Worm (Caenorhabditis elegans) whole organism, L4 larva: ENCODE results near the gene unc-24.

ENCODE experiments used
- D1046.2 ChIP-seq: fragments of 200-800 bp; sonication (Bioruptor generic); IDR thresholded peaks from 2 replicates; pipeline ENCODE4 v1.3.6; 2022; ENCODE audit warnings: missing genetic modification characterization, missing compliant biosample characterization
- F49E8.2 ChIP-seq: sonication (generic microtip); optimal IDR thresholded peaks from 2 replicates; lab custom pipeline; 2016; ENCODE audit warnings: missing compliant biosample characterization, mild to moderate bottlenecking, missing genetic modification characterization, borderline replicate concordance
- R02D3.7 ChIP-seq: fragments of 150-350 bp; sonication (generic microtip); optimal IDR thresholded peaks from 3 replicates; lab custom pipeline; 2014; ENCODE audit warnings: missing biosample characterization, missing genetic modification characterization
- T20F7.1 ChIP-seq: fragments of 200-800 bp; sonication (Bioruptor generic); optimal IDR thresholded peaks from 2 replicates; lab custom pipeline; 2018; ENCODE audit warnings: mild to moderate bottlenecking, missing genetic modification characterization, missing compliant biosample characterization
- aly-2 ChIP-seq: sonication (generic microtip); optimal IDR thresholded peaks from 2 replicates; lab custom pipeline; 2018; ENCODE audit warnings: missing biosample characterization, missing genetic modification characterization
- arid-1 ChIP-seq: fragments of 200-800 bp; sonication (Bioruptor generic); conservative IDR thresholded peaks from 2 replicates; pipeline ENCODE4 v1.3.6; 2022; ENCODE audit warnings: missing genetic modification reagents, missing genetic modification characterization, missing compliant biosample characterization
- ceh-20 ChIP-seq: fragments of 200-800 bp; sonication (Bioruptor generic); IDR thresholded peaks from 2 replicates; pipeline ENCODE4 v1.3.6; 2022; ENCODE audit warnings: missing genetic modification reagents, missing genetic modification characterization, missing compliant biosample characterization
- ces-1 ChIP-seq: fragments of 150-350 bp; sonication (generic microtip); optimal IDR thresholded peaks from 4 replicates; lab custom pipeline; 2014; ENCODE audit warnings: missing biosample characterization, missing genetic modification reagents, missing genetic modification characterization
- daf-8 ChIP-seq: fragments of 200-800 bp; sonication (Bioruptor generic); IDR thresholded peaks from 2 replicates; pipeline ENCODE4 v1.3.6; 2022; ENCODE audit warnings: missing genetic modification characterization, missing compliant biosample characterization
- dmd-6 ChIP-seq: fragments of 200-800 bp; sonication (Bioruptor generic); IDR thresholded peaks from 2 replicates; pipeline ENCODE4 v1.3.6; 2022; ENCODE audit warnings: missing genetic modification reagents, missing genetic modification characterization, missing compliant biosample characterization
- duxl-1 ChIP-seq: sonication (generic microtip); optimal IDR thresholded peaks from 2 replicates; lab custom pipeline; 2016; ENCODE audit warnings: mild to moderate bottlenecking, missing genetic modification characterization, moderate library complexity, missing compliant biosample characterization; ENCODE audit not compliant: poor library complexity
- egl-27 ChIP-seq: sonication (generic microtip); optimal IDR thresholded peaks from 3 replicates; lab custom pipeline; 2017; ENCODE audit warnings: missing biosample characterization, missing genetic modification reagents, missing genetic modification characterization
- fkh-10 ChIP-seq: fragments of 150-350 bp; optimal IDR thresholded peaks from 2 replicates; lab custom pipeline; 2014; ENCODE audit warnings: missing biosample characterization, missing genetic modification reagents, missing genetic modification characterization
- fos-1 ChIP-seq: fragments of 150-350 bp; optimal IDR thresholded peaks from 2 replicates; lab custom pipeline; 2014; ENCODE audit warnings: missing biosample characterization, missing genetic modification characterization
- hif-1 ChIP-seq, 2 experiments: sonication (generic microtip); optimal IDR thresholded peaks; 2 replicates each; lab custom pipeline; 2016 to 2017; ENCODE audit warnings: missing compliant biosample characterization in 2 of 2, missing genetic modification characterization in 2 of 2, missing genetic modification reagents in 2 of 2, missing genotype in 2 of 2, mild to moderate bottlenecking in 1 of 2
- hlh-30 ChIP-seq: sonication (generic microtip); optimal IDR thresholded peaks from 2 replicates; lab custom pipeline; 2017; ENCODE audit warnings: antibody characterized with exemption, mild to moderate bottlenecking, missing genetic modification characterization, missing compliant biosample characterization; ENCODE audit not compliant: insufficient read depth
- lim-7 ChIP-seq: fragments of 200-800 bp; sonication (Bioruptor generic); IDR thresholded peaks from 2 replicates; pipeline ENCODE4 v1.3.6; 2022; ENCODE audit warnings: missing genetic modification characterization, missing compliant biosample characterization
- lin-13 ChIP-seq: fragments of 150-350 bp; optimal IDR thresholded peaks from 2 replicates; lab custom pipeline; 2014; ENCODE audit warnings: missing biosample characterization, missing genetic modification reagents, missing genetic modification characterization
- lin-29 ChIP-seq: fragments of 200-800 bp; sonication (Bioruptor generic); IDR thresholded peaks from 2 replicates; pipeline ENCODE4 v1.3.6; 2022; ENCODE audit warnings: missing genetic modification reagents, missing genetic modification characterization, missing compliant biosample characterization
- lsy-2 ChIP-seq, 2 experiments: fragments of 150-350 bp in 1 of 2; sonication (generic microtip) in 1 of 2; optimal IDR thresholded peaks; 2 replicates each; lab custom pipeline; 2014 to 2017; ENCODE audit warnings: missing biosample characterization in 2 of 2, missing genetic modification characterization in 2 of 2
- madf-5 ChIP-seq, 2 experiments: fragments of 200-800 bp; sonication (Bioruptor generic); IDR thresholded peaks; 2 replicates each; pipeline ENCODE4 v1.3.6; 2022; ENCODE audit warnings: missing compliant biosample characterization in 2 of 2, missing genetic modification characterization in 2 of 2
- madf-9 ChIP-seq: fragments of 200-800 bp; sonication (Bioruptor generic); conservative IDR thresholded peaks from 2 replicates; pipeline ENCODE4 v1.3.6; 2022; ENCODE audit warnings: missing genetic modification reagents, missing genetic modification characterization, missing compliant biosample characterization
- mes-2 ChIP-seq: sonication (generic microtip); optimal IDR thresholded peaks from 2 replicates; lab custom pipeline; 2016; ENCODE audit warnings: missing genotype, mild to moderate bottlenecking, missing genetic modification characterization, missing compliant biosample characterization; ENCODE audit not compliant: poor library complexity, severe bottlenecking
- mxl-2 ChIP-seq: fragments of 200-800 bp; sonication (Bioruptor generic); conservative IDR thresholded peaks from 2 replicates; pipeline ENCODE4 v1.3.6; 2022; ENCODE audit warnings: missing genetic modification reagents, missing genetic modification characterization, missing compliant biosample characterization
- mxl-3 ChIP-seq: fragments of 200-800 bp; sonication (Bioruptor generic); optimal IDR thresholded peaks from 2 replicates; lab custom pipeline; 2018; ENCODE audit warnings: mild to moderate bottlenecking, missing genetic modification characterization, missing compliant biosample characterization
- nhr-11 ChIP-seq: fragments of 150-350 bp; optimal IDR thresholded peaks from 2 replicates; lab custom pipeline; 2014; ENCODE audit warnings: missing biosample characterization, missing genetic modification characterization
- nhr-237 ChIP-seq: sonication (generic microtip); optimal IDR thresholded peaks from 2 replicates; lab custom pipeline; 2017; ENCODE audit warnings: missing biosample characterization, missing genetic modification characterization
- nhr-28 ChIP-seq: fragments of 150-350 bp; optimal IDR thresholded peaks from 2 replicates; lab custom pipeline; 2014; ENCODE audit warnings: missing biosample characterization, missing genetic modification characterization
- nhr-6 ChIP-seq: fragments of 150-350 bp; optimal IDR thresholded peaks from 2 replicates; lab custom pipeline; 2014; ENCODE audit warnings: missing biosample characterization, missing genetic modification characterization
- set-16 ChIP-seq: fragments of 200-800 bp; sonication (Bioruptor generic); IDR thresholded peaks from 2 replicates; pipeline ENCODE4 v1.3.6; 2022; ENCODE audit warnings: missing genetic modification reagents, missing genetic modification characterization, missing compliant biosample characterization
- snpc-1.2 ChIP-seq: fragments of 200-800 bp; sonication (Bioruptor generic); IDR thresholded peaks from 2 replicates; pipeline ENCODE4 v1.3.6; 2022; ENCODE audit warnings: missing genetic modification reagents, missing genetic modification characterization, missing compliant biosample characterization
- unc-130 ChIP-seq: sonication (generic microtip); optimal IDR thresholded peaks from 2 replicates; lab custom pipeline; 2016; ENCODE audit warnings: missing genetic modification reagents, missing genetic modification characterization, missing compliant biosample characterization
- unc-62 ChIP-seq, 3 experiments: fragments of 150-350 bp in 1 of 3; sonication (generic microtip); optimal IDR thresholded peaks in 2 of 3; peaks in 1 of 3; 1 replicate in 1 of 3; 2 replicates in 2 of 3; lab custom pipeline; 2014 to 2017; ENCODE audit warnings: missing biosample characterization in 3 of 3, missing genetic modification characterization in 3 of 3, missing genetic modification reagents in 3 of 3, missing genotype in 1 of 3
- vab-7 ChIP-seq: fragments of 200-800 bp; sonication (Bioruptor generic); IDR thresholded peaks from 2 replicates; pipeline ENCODE4 v1.3.6; 2022; ENCODE audit warnings: missing genetic modification reagents, missing genetic modification characterization, missing compliant biosample characterization
- zfp-3 ChIP-seq: fragments of 200-800 bp; sonication (Bioruptor generic); conservative IDR thresholded peaks from 2 replicates; pipeline ENCODE4 v1.3.6; 2022; ENCODE audit warnings: missing genetic modification reagents, missing genetic modification characterization, missing compliant biosample characterization
- ztf-7 ChIP-seq: fragments of 150-350 bp; optimal IDR thresholded peaks from 2 replicates; lab custom pipeline; 2014; ENCODE audit warnings: missing biosample characterization, missing genetic modification characterization

unc-24 gene

ce11 chrIV:8015726-8016312 lies 36.1 kb downstream of the unc-24 start, which contains the start of gene C26B2.7 (continued):
- TF ChIP-seq hif-1 (tag; optimal IDR thresholded peaks at IDR 0.05; lab: Kevin White, UChicago), result peak in 1 of 2 experiments; percentile 73
- peak in 1 of 2 experiments; percentile 89; a peak in 2 of 4 replicates for TF ChIP-seq madf-5 (GFP tag; IDR thresholded peaks at IDR 0.05; lab: Robert Waterston, UW)
- TF ChIP-seq duxl-1 (tag; lab: Kevin White, UChicago), result peak; percentile 20
- peak; percentile 41 for TF ChIP-seq nhr-11
- TF ChIP-seq T20F7.1 (GFP tag; lab: Kevin White, UChicago), result peak; percentile 94
- peak; percentile 59 for TF ChIP-seq mxl-3 (GFP tag; lab: Kevin White, UChicago)
- TF ChIP-seq mes-2 (tag; lab: Kevin White, UChicago), result peak; percentile 96
- peak; percentile 39 for TF ChIP-seq lin-13
- peak; percentile 85 for TF ChIP-seq vab-7 (GFP tag; lab: Robert Waterston, UW)
- peak; percentile 76 for TF ChIP-seq D1046.2 (GFP tag; lab: Robert Waterston, UW)
- TF ChIP-seq snpc-1.2 (GFP tag; lab: Robert Waterston, UW), result peak; percentile 76
- TF ChIP-seq nhr-6 (tag; lab: Kevin White, UChicago), result peak; percentile 34
- TF ChIP-seq R02D3.7 (tag; lab: Kevin White, UChicago), result peak; percentile 49
- TF ChIP-seq zfp-3 (GFP tag; lab: Robert Waterston, UW), result peak; percentile 71; the same call in 1 of the 2 replicates
- TF ChIP-seq lim-7 (GFP tag; lab: Robert Waterston, UW), result peak; percentile 69; the same call in 1 of the 2 replicates
- peak; percentile 30; the same call in 1 of the 2 replicates for TF ChIP-seq set-16
- 0 out of 2 replicates have a peak, but pooled peaks have one; percentile 31 for TF ChIP-seq lin-29
- TF ChIP-seq arid-1 (GFP tag; lab: Robert Waterston, UW), result peak; percentile 66
- peak; percentile 71 for TF ChIP-seq dmd-6 (GFP tag; lab: Robert Waterston, UW)
- TF ChIP-seq fkh-10, result peak; percentile 11
- TF ChIP-seq hlh-30 (tag; lab: Kevin White, UChicago), result peak; percentile 34

ce11 chrIV:8016694-8017093 lies 37.0 kb downstream of the unc-24 start, which contains the start of gene elpc-4:
TSS of gene elpc-4 (plus strand) at chrIV:8016994.
- TF ChIP-seq mxl-2 (GFP tag; lab: Robert Waterston, UW), result no peak
- TF ChIP-seq egl-27 (tag; lab: Kevin White, UChicago), result no peak
- TF ChIP-seq nhr-28 (tag; lab: Kevin White, UChicago), result no peak
- TF ChIP-seq ceh-20, result no peak
- TF ChIP-seq aly-2 (tag; lab: Kevin White, UChicago), result no peak
- no peak for TF ChIP-seq madf-9 (GFP tag; lab: Robert Waterston, UW)
- TF ChIP-seq ces-1 (GFP tag; lab: Kevin White, UChicago), result no peak

ce11 chrIV:8019772-8020496 lies 40.3 kb downstream of the unc-24 start, which contains the start of gene dnc-4:
TSS of gene dnc-4 (minus strand) at chrIV:8019808.
- TF ChIP-seq lsy-2 (tag; optimal IDR thresholded peaks at IDR 0.05; lab: Kevin White, UChicago) (peak in 1 of 2 experiments; percentile 48), nhr-237 (tag; lab: Kevin White, UChicago) (no peak), nhr-28 (tag; lab: Kevin White, UChicago) (peak; percentile 20), ztf-7 (tag; lab: Kevin White, UChicago) (no peak), F49E8.2 (tag; lab: Kevin White, UChicago) (no peak), R02D3.7 (tag; lab: Kevin White, UChicago) (peak; percentile 27), mes-2 (tag; lab: Kevin White, UChicago) (peak; percentile 85), fos-1 (tag; lab: Kevin White, UChicago) (no peak), hif-1 (tag; optimal IDR thresholded peaks at IDR 0.05; lab: Kevin White, UChicago) (peak in 1 of 2 experiments; percentile 31), ceh-20 (no peak), unc-130 (peak; percentile 20), lin-13 (no peak), unc-62 (GFP tag; optimal IDR thresholded peaks at IDR 0.05 in 1 of 2; lab: Kevin White, UChicago) (peak in 1 of 2 experiments; percentile 44), unc-62 (tag; optimal IDR thresholded peaks at IDR 0.05; lab: Kevin White, UChicago) (no peak), daf-8 (GFP tag; lab: Robert Waterston, UW) (no peak)
